Fruit fly (Drosophila melanogaster) whole organism, embryonic: ENCODE results near the gene Doc2.

Source experiments
- Atf3 ChIP-seq: fragments of 200-800 bp; sonication (Bioruptor generic); optimal IDR thresholded peaks from 3 replicates; lab custom pipeline; 2016; ENCODE audit warnings: missing biosample characterization, missing genetic modification characterization
- Awh ChIP-seq: fragments of 200-800 bp; sonication (Bioruptor generic); IDR thresholded peaks from 2 replicates; pipeline ENCODE4, ENCODE4 v1.3.6; 2022; ENCODE audit warnings: missing biosample characterization, missing genetic modification characterization
- B-H2 ChIP-seq: fragments of 200-800 bp; sonication (Bioruptor generic); optimal IDR thresholded peaks from 2 replicates; lab custom pipeline; 2018; ENCODE audit warnings: missing biosample characterization, mild to moderate bottlenecking, missing genetic modification characterization
- C15 ChIP-seq: fragments of 200-800 bp; sonication (Bioruptor generic); IDR thresholded peaks from 3 replicates; pipeline ENCODE4 v1.3.6; 2022; ENCODE audit warnings: missing biosample characterization, missing genetic modification characterization
- CG10209 ChIP-seq: fragments of 200-800 bp; sonication (Bioruptor generic); optimal IDR thresholded peaks from 3 replicates; lab custom pipeline; 2017; ENCODE audit warnings: missing biosample characterization, mild to moderate bottlenecking, missing genetic modification characterization, missing genetic modification reagents
- CG12236 ChIP-seq: fragments of 200-800 bp; sonication (Bioruptor generic); optimal IDR thresholded peaks from 2 replicates; lab custom pipeline; 2016; ENCODE audit warnings: missing biosample characterization, missing genetic modification characterization
- CG13775 ChIP-seq: fragments of 200-800 bp; sonication (Bioruptor generic); optimal IDR thresholded peaks from 3 replicates; lab custom pipeline; 2017; ENCODE audit warnings: missing biosample characterization, mild to moderate bottlenecking, missing genetic modification characterization
- CG15479 ChIP-seq: fragments of 200-800 bp; sonication (Bioruptor generic); optimal IDR thresholded peaks from 3 replicates; lab custom pipeline; 2019; ENCODE audit warnings: missing biosample characterization, mild to moderate bottlenecking, missing genetic modification characterization, moderate library complexity
- CG17328 ChIP-seq: fragments of 200-800 bp; sonication (Bioruptor generic); IDR thresholded peaks from 2 replicates; pipeline ENCODE4 v1.3.6; 2022; ENCODE audit warnings: missing biosample characterization, missing genetic modification characterization
- CG17612 ChIP-seq: fragments of 200-800 bp; sonication (Bioruptor generic); IDR thresholded peaks from 2 replicates; pipeline ENCODE4 v1.3.6; 2022; ENCODE audit warnings: missing biosample characterization, missing genetic modification characterization
- CG17829 ChIP-seq: fragments of 200-800 bp; optimal IDR thresholded peaks from 2 replicates; lab custom pipeline; 2019; ENCODE audit warnings: missing biosample characterization, mild to moderate bottlenecking, missing genetic modification characterization, moderate library complexity
- CG17912 ChIP-seq: fragments of 200-800 bp; sonication (Bioruptor generic); optimal IDR thresholded peaks from 2 replicates; lab custom pipeline; 2018; ENCODE audit warnings: missing biosample characterization, mild to moderate bottlenecking, missing genetic modification characterization
- CG18476 ChIP-seq: fragments of 200-800 bp; sonication (Bioruptor generic); optimal IDR thresholded peaks from 2 replicates; lab custom pipeline; 2016; ENCODE audit warnings: missing biosample characterization, mild to moderate bottlenecking, missing genetic modification characterization
- CG33557 ChIP-seq: fragments of 200-800 bp; sonication (Bioruptor generic); optimal IDR thresholded peaks from 2 replicates; lab custom pipeline; 2019; ENCODE audit warnings: missing biosample characterization, mild to moderate bottlenecking, missing genetic modification characterization, moderate library complexity
- CG3995 ChIP-seq: fragments of 200-800 bp; sonication (Bioruptor generic); optimal IDR thresholded peaks from 3 replicates; lab custom pipeline; 2016; ENCODE audit warnings: missing biosample characterization, missing genetic modification characterization
- CG4328 ChIP-seq: fragments of 200-800 bp; sonication (Bioruptor generic); optimal IDR thresholded peaks from 3 replicates; lab custom pipeline; 2017; ENCODE audit warnings: missing biosample characterization, missing genetic modification reagents, missing genetic modification characterization
- CG6791 ChIP-seq: fragments of 200-800 bp; sonication (Bioruptor generic); IDR thresholded peaks from 3 replicates; pipeline ENCODE4 v1.3.6; 2022; ENCODE audit warnings: missing biosample characterization, missing genetic modification characterization; ENCODE audit not compliant: partially characterized antibody
- CG7786 ChIP-seq: fragments of 200-800 bp; sonication (Bioruptor generic); optimal IDR thresholded peaks from 2 replicates; lab custom pipeline; 2016; ENCODE audit warnings: missing biosample characterization, missing genetic modification characterization
- CG8478 ChIP-seq: fragments of >200 bp; optimal IDR thresholded peaks from 2 replicates; lab custom pipeline; 2018
- Dip3 ChIP-seq: fragments of 200-800 bp; sonication (Bioruptor generic); optimal IDR thresholded peaks from 3 replicates; lab custom pipeline; 2016; ENCODE audit warnings: missing biosample characterization, missing genetic modification characterization
- Drgx ChIP-seq: fragments of 200-800 bp; sonication (Bioruptor generic); IDR thresholded peaks from 2 replicates; pipeline ENCODE4 v1.3.6; 2022; ENCODE audit warnings: missing biosample characterization, missing genetic modification characterization
- ERR ChIP-seq: fragments of 200-800 bp; sonication (Bioruptor generic); optimal IDR thresholded peaks from 2 replicates; lab custom pipeline; 2016; ENCODE audit warnings: missing biosample characterization, missing genetic modification characterization
- Fer2 ChIP-seq: fragments of 200-800 bp; sonication (Bioruptor generic); optimal IDR thresholded peaks from 2 replicates; lab custom pipeline; 2018; ENCODE audit warnings: missing biosample characterization, mild to moderate bottlenecking, missing genetic modification characterization, moderate library complexity
- Fer3 ChIP-seq: fragments of 200-800 bp; sonication (Bioruptor generic); optimal IDR thresholded peaks from 2 replicates; lab custom pipeline; 2018; ENCODE audit warnings: missing biosample characterization, mild to moderate bottlenecking, missing genetic modification characterization, moderate library complexity
- Hr3 ChIP-seq: fragments of 200-800 bp; sonication (Bioruptor generic); optimal IDR thresholded peaks from 3 replicates; lab custom pipeline; 2016; ENCODE audit warnings: missing biosample characterization, missing genetic modification characterization
- Lhr ChIP-seq: fragments of 200-800 bp; sonication (Bioruptor generic); optimal IDR thresholded peaks from 3 replicates; lab custom pipeline; 2017; ENCODE audit warnings: mild to moderate bottlenecking, missing biosample characterization, missing genetic modification reagents, missing genetic modification characterization
- Mes4 ChIP-seq: fragments of 200-800 bp; sonication (Bioruptor generic); optimal IDR thresholded peaks from 2 replicates; lab custom pipeline; 2016; ENCODE audit warnings: missing biosample characterization, missing genetic modification characterization
- NK7.1 ChIP-seq: fragments of 200-800 bp; sonication (Bioruptor generic); optimal IDR thresholded peaks from 3 replicates; lab custom pipeline; 2016; ENCODE audit warnings: missing biosample characterization, missing genetic modification characterization
- Ptx1 ChIP-seq: fragments of 200-800 bp; sonication (Bioruptor generic); IDR thresholded peaks from 2 replicates; pipeline ENCODE4 v1.3.6; 2022; ENCODE audit warnings: missing biosample characterization, missing genetic modification characterization
- Scr ChIP-seq: fragments of 200-800 bp; sonication (Bioruptor generic); IDR thresholded peaks from 2 replicates; pipeline ENCODE4 v1.3.6; 2022; ENCODE audit warnings: missing biosample characterization, missing genetic modification characterization; ENCODE audit not compliant: partially characterized antibody
- Taf1 ChIP-seq: fragments of 200-800 bp; sonication (Bioruptor generic); IDR thresholded peaks from 2 replicates; pipeline ENCODE4 v1.3.6; 2022; ENCODE audit warnings: missing biosample characterization, missing genetic modification characterization
- bsh ChIP-seq, 2 experiments: fragments of 200-800 bp; sonication (Bioruptor generic); optimal IDR thresholded peaks; 2 replicates each; lab custom pipeline; 2017 to 2018; ENCODE audit warnings: mild to moderate bottlenecking in 2 of 2, missing biosample characterization in 2 of 2, missing genetic modification characterization in 2 of 2, moderate library complexity in 1 of 2
- cg ChIP-seq: fragments of 200-800 bp; sonication (Bioruptor generic); optimal IDR thresholded peaks from 3 replicates; lab custom pipeline; 2019; ENCODE audit warnings: missing biosample characterization, mild to moderate bottlenecking, missing genetic modification characterization, moderate library complexity
- chm ChIP-seq: fragments of 200-800 bp; sonication (Bioruptor generic); IDR thresholded peaks from 2 replicates; pipeline ENCODE4 v1.3.6; 2022; ENCODE audit warnings: missing biosample characterization, missing genetic modification characterization
- ci ChIP-seq: fragments of 200-800 bp; sonication (Bioruptor generic); IDR thresholded peaks from 3 replicates; pipeline ENCODE4 v1.3.6; 2022; ENCODE audit warnings: missing biosample characterization, missing genetic modification characterization
- fd3F ChIP-seq: fragments of 200-800 bp; sonication (Bioruptor generic); optimal IDR thresholded peaks from 2 replicates; lab custom pipeline; 2018; ENCODE audit warnings: missing biosample characterization, mild to moderate bottlenecking, missing genetic modification characterization, moderate library complexity
- fd96Cb ChIP-seq: fragments of 200-800 bp; sonication (Bioruptor generic); optimal IDR thresholded peaks from 2 replicates; lab custom pipeline; 2018; ENCODE audit warnings: missing biosample characterization, mild to moderate bottlenecking, missing genetic modification characterization, moderate library complexity
- fru ChIP-seq: fragments of >200 bp; optimal IDR thresholded peaks from 2 replicates; lab custom pipeline; 2017
- gce ChIP-seq: fragments of 200-800 bp; sonication (Bioruptor generic); IDR thresholded peaks from 3 replicates; pipeline ENCODE4 v1.3.6; 2022; ENCODE audit warnings: missing biosample characterization, missing genetic modification characterization
- gro ChIP-seq: fragments of 200-800 bp; sonication (Bioruptor generic); optimal IDR thresholded peaks from 2 replicates; lab custom pipeline; 2016; ENCODE audit warnings: missing biosample characterization, missing genetic modification characterization
- hth ChIP-seq: fragments of >200 bp; optimal IDR thresholded peaks from 2 replicates; lab custom pipeline; 2017; ENCODE audit warnings: inconsistent platforms
- kni ChIP-seq: fragments of 200-800 bp; sonication (Bioruptor generic); optimal IDR thresholded peaks from 3 replicates; lab custom pipeline; 2017; ENCODE audit warnings: mild to moderate bottlenecking, missing biosample characterization, missing genetic modification reagents, missing genetic modification characterization
- lmd ChIP-seq: fragments of 200-800 bp; sonication (Bioruptor generic); IDR thresholded peaks from 2 replicates; pipeline ENCODE4 v1.3.6; 2022; ENCODE audit warnings: missing biosample characterization, missing genetic modification characterization
- luna ChIP-seq: fragments of 200-800 bp; sonication (Bioruptor generic); optimal IDR thresholded peaks from 2 replicates; lab custom pipeline; 2016; ENCODE audit warnings: missing biosample characterization, missing genetic modification characterization
- oc ChIP-seq: fragments of 200-800 bp; sonication (Bioruptor generic); optimal IDR thresholded peaks from 2 replicates; lab custom pipeline; 2018; ENCODE audit warnings: missing biosample characterization, mild to moderate bottlenecking, missing genetic modification characterization, moderate library complexity
- pita ChIP-seq: fragments of 200-800 bp; sonication (Bioruptor generic); optimal IDR thresholded peaks from 2 replicates; lab custom pipeline; 2017; ENCODE audit warnings: missing biosample characterization, mild to moderate bottlenecking, missing genetic modification characterization
- repo ChIP-seq: fragments of 200-800 bp; sonication (Bioruptor generic); optimal IDR thresholded peaks from 2 replicates; lab custom pipeline; 2016; ENCODE audit warnings: missing biosample characterization, missing genetic modification characterization
- run ChIP-seq: fragments of 200-800 bp; sonication (Bioruptor generic); optimal IDR thresholded peaks from 3 replicates; lab custom pipeline; 2018; ENCODE audit warnings: missing biosample characterization, mild to moderate bottlenecking, missing genetic modification characterization
- shn ChIP-seq: fragments of 200-800 bp; sonication (Bioruptor generic); optimal IDR thresholded peaks from 3 replicates; lab custom pipeline; 2016; ENCODE audit warnings: missing biosample characterization, missing genetic modification characterization
- sim ChIP-seq: fragments of 200-800 bp; sonication (Bioruptor generic); IDR thresholded peaks from 2 replicates; pipeline ENCODE4 v1.3.6; 2022; ENCODE audit warnings: missing biosample characterization, missing genetic modification characterization
- tup ChIP-seq: fragments of 200-800 bp; sonication (Bioruptor generic); optimal IDR thresholded peaks from 2 replicates; lab custom pipeline; 2016; ENCODE audit warnings: missing biosample characterization, mild to moderate bottlenecking, missing genetic modification characterization, moderate library complexity

The Doc2 gene

DNA sequence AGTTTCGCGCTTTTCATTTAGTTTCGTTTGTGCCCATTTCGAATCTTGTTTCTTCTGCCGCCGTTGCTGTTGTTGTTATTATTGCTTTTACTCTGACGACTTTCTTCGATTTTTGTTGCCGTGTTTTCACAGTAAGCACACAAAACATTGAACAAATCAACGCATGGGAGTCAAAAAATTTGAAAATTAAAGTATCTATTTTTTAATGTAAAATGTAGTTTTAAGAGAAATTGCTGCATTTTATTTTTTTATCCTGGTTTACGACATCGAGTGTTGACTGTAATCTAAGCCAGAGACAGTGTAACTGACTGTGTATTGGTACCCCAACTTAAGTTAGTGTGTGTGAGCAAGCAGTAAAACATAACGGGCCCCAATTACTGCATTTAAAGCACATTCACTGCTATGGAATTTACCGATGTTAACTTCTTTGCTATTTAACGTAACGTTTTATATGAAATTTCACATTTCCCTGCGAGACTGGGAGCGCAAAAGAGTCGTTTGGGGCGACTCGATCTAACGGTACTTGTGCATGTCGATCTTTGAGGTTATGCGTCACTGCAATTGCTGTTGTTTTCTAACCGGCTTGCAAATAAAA lies 22.8 kb downstream of the Doc2 start (continued):
- TF ChIP-seq Ptx1 (GFP tag; lab: Robert Waterston, UW) (peak; percentile 69), gce (GFP tag; lab: Robert Waterston, UW) (0 out of 3 replicates have a peak, but pooled peaks have one; percentile 46), Fer2 (tag; lab: Kevin White, UChicago) (no peak), Mes4 (GFP tag; lab: Kevin White, UChicago) (no peak), CG6791 (no peak), Scr (GFP tag; lab: Robert Waterston, UW) (no peak), lmd (GFP tag; lab: Robert Waterston, UW) (peak; percentile 66), CG4328 (no peak), pita (GFP tag; lab: Kevin White, UChicago) (no peak), C15 (GFP tag; lab: Robert Waterston, UW) (no peak), CG3995 (peak; percentile 30), CG18476 (GFP tag; lab: Kevin White, UChicago) (peak; percentile 30), NK7.1 (GFP tag; lab: Kevin White, UChicago) (no peak), CG17912 (GFP tag; lab: Kevin White, UChicago) (no peak), Atf3 (no peak), CG13775 (GFP tag; lab: Kevin White, UChicago) (peak; percentile 3), CG10209 (GFP tag; lab: Kevin White, UChicago) (peak; percentile 34), CG17612 (peak; percentile 75), gro (GFP tag; lab: Kevin White, UChicago) (no peak), tup (GFP tag; lab: Kevin White, UChicago) (peak; percentile 30), CG15479 (GFP tag; lab: Kevin White, UChicago) (no peak), bsh (GFP tag; optimal IDR thresholded peaks at IDR 0.05; lab: Kevin White, UChicago) (peak in 1 of 2 experiments; percentile 79), Hr3 (GFP tag; lab: Kevin White, UChicago) (peak; percentile 48), chm (GFP tag; lab: Robert Waterston, UW) (peak; percentile 68; the same call in 1 of the 2 replicates), CG17829 (tag; lab: Kevin White, UChicago) (peak; percentile 68), kni (GFP tag; lab: Kevin White, UChicago) (no peak), luna (GFP tag; lab: Kevin White, UChicago) (no peak), shn (GFP tag; lab: Kevin White, UChicago) (no peak), ERR (GFP tag; lab: Kevin White, UChicago) (no peak), cg (GFP tag; lab: Kevin White, UChicago) (peak; percentile 25), Fer3 (peak; percentile 40), Awh (GFP tag; lab: Robert Waterston, UW) (no peak), CG17328 (peak; percentile 82), repo (GFP tag; lab: Kevin White, UChicago) (no peak), fru (lab: Kevin White, UChicago) (no peak), B-H2 (GFP tag; lab: Kevin White, UChicago) (no peak), fd3F (GFP tag; lab: Kevin White, UChicago) (peak; percentile 27), oc (no peak), Drgx (GFP tag; lab: Robert Waterston, UW) (peak; percentile 90), CG8478 (lab: Kevin White, UChicago) (no peak), CG12236 (GFP tag; lab: Kevin White, UChicago) (no peak), CG7786 (peak; percentile 32), hth (lab: Kevin White, UChicago) (no peak), CG33557 (GFP tag; lab: Kevin White, UChicago) (no peak), sim (GFP tag; lab: Robert Waterston, UW) (0 out of 2 replicates have a peak, but pooled peaks have one; percentile 30), ci (peak; percentile 94), run (tag; lab: Kevin White, UChicago) (no peak), Dip3 (GFP tag; lab: Kevin White, UChicago) (peak; percentile 61), Taf1 (GFP tag; lab: Robert Waterston, UW) (no peak), Lhr (GFP tag; lab: Kevin White, UChicago) (peak; percentile 0), fd96Cb (tag; lab: Kevin White, UChicago) (peak; percentile 71)
